Worm (Caenorhabditis elegans) whole organism, young adult: ENCODE measurements around the gene sut-2.

Experiments
- ama-1 ChIP-seq, 3 experiments: fragments of 150-350 bp in 1 of 3; sonication (generic microtip) in 2 of 3; optimal IDR thresholded peaks; 2 replicates each; lab custom pipeline; 2014 to 2018; ENCODE audit warnings: missing biosample characterization in 2 of 3, missing genetic modification characterization in 2 of 3, missing genetic modification reagents in 2 of 3
- dpl-1 ChIP-seq: fragments of 150-350 bp; optimal IDR thresholded peaks from 2 replicates; lab custom pipeline; 2014; ENCODE audit warnings: missing biosample characterization, missing genetic modification reagents, missing genetic modification characterization

DNA sequence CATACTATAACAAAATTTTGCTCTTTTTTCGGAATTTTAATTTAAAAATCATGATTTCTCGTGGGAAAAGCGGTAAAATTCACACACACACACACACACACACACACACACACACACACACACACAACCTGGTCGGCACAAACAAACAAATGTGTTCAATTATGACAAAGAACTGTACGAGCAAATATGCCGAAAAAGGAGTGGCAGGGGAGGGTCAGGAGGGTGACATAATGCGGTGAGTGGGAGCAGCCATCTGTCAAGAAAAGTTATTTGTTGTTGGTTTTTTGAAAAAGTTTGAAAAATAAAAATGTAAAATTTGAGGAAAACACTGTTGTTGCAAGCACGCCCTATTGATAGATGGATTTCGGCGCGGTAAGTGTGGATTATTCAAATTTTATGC, 17.9 kb downstream of the sut-2 start:
- TF ChIP-seq dpl-1 (GFP tag; lab: Kevin White, UChicago) (no peak), ama-1 (optimal IDR thresholded peaks at IDR 0.05; lab: Kevin White, UChicago) (no peak), ama-1 (GFP tag; optimal IDR thresholded peaks at IDR 0.05; lab: Kevin White, UChicago) (no peak)
